Fruit fly (Drosophila melanogaster): ENCODE measurements around the gene CG13084.

- TF ChIP-seq Snoo (tag; optimal IDR thresholded peaks at IDR 0.05) (no peak), CG12605 (GFP tag; IDR thresholded peaks at IDR 0.05) (no peak), CG32121 (GFP tag; IDR thresholded peaks at IDR 0.05) (no peak), rn (GFP tag; IDR thresholded peaks at IDR 0.05) (no peak), CG8159 (tag; optimal IDR thresholded peaks at IDR 0.05) (no peak), CG8301 (tag; optimal IDR thresholded peaks at IDR 0.05) (no peak), Pif1B (GFP tag; optimal IDR thresholded peaks at IDR 0.05) (no peak), CG14655 (GFP tag; optimal IDR thresholded peaks at IDR 0.05) (no peak), CG13204 (GFP tag; optimal IDR thresholded peaks at IDR 0.05) (no peak), CG4496 (GFP tag; IDR thresholded peaks at IDR 0.05) (no peak), gl (tag; optimal IDR thresholded peaks at IDR 0.05) (no peak), CG10348 (GFP tag; IDR thresholded peaks at IDR 0.05) (no peak), CG9948 (tag; optimal IDR thresholded peaks at IDR 0.05) (no peak)
Observed at dm6 chr2L:19442627-19443026, 42.1 kb upstream of the CG13084 start, which contains the start of gene CG10237.
